Worm (Caenorhabditis elegans) whole organism, L2 larva: Measurements from ENCODE around the gene ptr-15.

Experiments
- C34F6.9 ChIP-seq: fragments of 150-350 bp; optimal IDR thresholded peaks from 2 replicates; lab custom pipeline; 2014; ENCODE audit warnings: missing biosample characterization, missing genetic modification characterization
- F13H6.1 ChIP-seq: sonication (generic microtip); optimal IDR thresholded peaks from 2 replicates; lab custom pipeline; 2016; ENCODE audit warnings: missing genetic modification characterization, missing compliant biosample characterization
- R02D3.7 ChIP-seq: fragments of 150-350 bp; optimal IDR thresholded peaks from 2 replicates; lab custom pipeline; 2014; ENCODE audit warnings: missing biosample characterization, missing genetic modification characterization
- alr-1 ChIP-seq: fragments of 150-350 bp; optimal IDR thresholded peaks from 2 replicates; lab custom pipeline; 2014; ENCODE audit warnings: missing biosample characterization, missing genetic modification characterization
- aly-2 ChIP-seq: fragments of 150-350 bp; optimal IDR thresholded peaks from 2 replicates; lab custom pipeline; 2014; ENCODE audit warnings: missing biosample characterization, missing genetic modification characterization
- ama-1 ChIP-seq: fragments of 150-350 bp; optimal IDR thresholded peaks from 2 replicates; lab custom pipeline; 2018; ENCODE audit warnings: inconsistent platforms
- ceh-16 ChIP-seq: fragments of 150-350 bp; optimal IDR thresholded peaks from 2 replicates; lab custom pipeline; 2014; ENCODE audit warnings: missing biosample characterization, missing genetic modification characterization
- ceh-82 ChIP-seq: fragments of 150-350 bp; optimal IDR thresholded peaks from 2 replicates; lab custom pipeline; 2014; ENCODE audit warnings: missing biosample characterization, missing genetic modification characterization
- crh-2 ChIP-seq: sonication (generic microtip); optimal IDR thresholded peaks from 2 replicates; lab custom pipeline; 2017; ENCODE audit warnings: missing biosample characterization, missing genetic modification characterization
- dmd-4 ChIP-seq: sonication (generic microtip); optimal IDR thresholded peaks from 2 replicates; lab custom pipeline; 2017; ENCODE audit warnings: missing biosample characterization, missing genetic modification characterization
- egl-27 ChIP-seq: sonication (generic microtip); optimal IDR thresholded peaks from 3 replicates; lab custom pipeline; 2017; ENCODE audit warnings: missing biosample characterization, missing genetic modification reagents, missing genetic modification characterization
- elt-1 ChIP-seq: fragments of 150-350 bp; optimal IDR thresholded peaks from 2 replicates; lab custom pipeline; 2014; ENCODE audit warnings: missing biosample characterization, missing genetic modification characterization
- fos-1 ChIP-seq: fragments of 150-350 bp; optimal IDR thresholded peaks from 2 replicates; lab custom pipeline; 2014; ENCODE audit warnings: missing biosample characterization, missing genetic modification characterization
- gmeb-1 ChIP-seq: fragments of 150-350 bp; optimal IDR thresholded peaks from 2 replicates; lab custom pipeline; 2014; ENCODE audit warnings: missing biosample characterization, missing genetic modification characterization
- lin-11 ChIP-seq: fragments of 150-350 bp; sonication (generic microtip); optimal IDR thresholded peaks from 2 replicates; lab custom pipeline; 2014; ENCODE audit warnings: missing biosample characterization, missing genetic modification characterization, inconsistent platforms, mixed read lengths
- lin-13 ChIP-seq: fragments of 150-350 bp; optimal IDR thresholded peaks from 2 replicates; lab custom pipeline; 2014; ENCODE audit warnings: missing biosample characterization, missing genetic modification reagents, missing genetic modification characterization
- lin-39 ChIP-seq: fragments of 150-350 bp; optimal IDR thresholded peaks from 2 replicates; lab custom pipeline; 2014; ENCODE audit warnings: missing biosample characterization, missing genetic modification reagents, missing genetic modification characterization
- mab-5 ChIP-seq: fragments of 150-350 bp; optimal IDR thresholded peaks from 2 replicates; lab custom pipeline; 2014; ENCODE audit warnings: missing biosample characterization, missing genetic modification characterization
- mbf-1 ChIP-seq: sonication (generic microtip); optimal IDR thresholded peaks from 2 replicates; lab custom pipeline; 2017; ENCODE audit warnings: missing biosample characterization, missing genetic modification characterization
- mdl-1 ChIP-seq, 2 experiments: fragments of 150-350 bp in 1 of 2; sonication (generic microtip) in 1 of 2; optimal IDR thresholded peaks; 2 replicates each; lab custom pipeline; 2017; ENCODE audit warnings: missing biosample characterization in 2 of 2, missing genetic modification characterization in 2 of 2
- nhr-10 ChIP-seq: sonication (generic microtip); optimal IDR thresholded peaks from 2 replicates; lab custom pipeline; 2017; ENCODE audit warnings: missing biosample characterization, missing genetic modification characterization
- nhr-11 ChIP-seq: fragments of 150-350 bp; optimal IDR thresholded peaks from 2 replicates; lab custom pipeline; 2014; ENCODE audit warnings: missing biosample characterization, missing genetic modification characterization
- nhr-12 ChIP-seq: fragments of 150-350 bp; optimal IDR thresholded peaks from 2 replicates; lab custom pipeline; 2014; ENCODE audit warnings: missing biosample characterization, missing genetic modification characterization
- nhr-129 ChIP-seq: fragments of 150-350 bp; optimal IDR thresholded peaks from 2 replicates; lab custom pipeline; 2014; ENCODE audit warnings: missing biosample characterization, missing genetic modification characterization
- nhr-21 ChIP-seq: fragments of 150-350 bp; optimal IDR thresholded peaks from 2 replicates; lab custom pipeline; 2014; ENCODE audit warnings: missing biosample characterization, missing genetic modification characterization
- nhr-23 ChIP-seq: fragments of 150-350 bp; optimal IDR thresholded peaks from 2 replicates; lab custom pipeline; 2014; ENCODE audit warnings: missing biosample characterization, missing genetic modification reagents, missing genetic modification characterization
- nhr-237 ChIP-seq: fragments of 150-350 bp; optimal IDR thresholded peaks from 2 replicates; lab custom pipeline; 2014; ENCODE audit warnings: missing biosample characterization, missing genetic modification characterization
- nhr-25 ChIP-seq: fragments of 150-350 bp; sonication (generic microtip); optimal IDR thresholded peaks from 3 replicates; lab custom pipeline; 2014; ENCODE audit warnings: missing biosample characterization, missing genetic modification characterization
- nhr-6 ChIP-seq: fragments of 150-350 bp; optimal IDR thresholded peaks from 2 replicates; lab custom pipeline; 2014; ENCODE audit warnings: missing biosample characterization, missing genetic modification characterization
- nhr-77 ChIP-seq: fragments of 150-350 bp; optimal IDR thresholded peaks from 2 replicates; lab custom pipeline; 2014; ENCODE audit warnings: missing biosample characterization, missing genetic modification characterization
- peb-1 ChIP-seq: fragments of 150-350 bp; optimal IDR thresholded peaks from 2 replicates; lab custom pipeline; 2014; ENCODE audit warnings: missing biosample characterization, missing genetic modification characterization
- sem-4 ChIP-seq: fragments of 150-350 bp; optimal IDR thresholded peaks from 2 replicates; lab custom pipeline; 2014; ENCODE audit warnings: missing biosample characterization, missing genetic modification reagents, missing genetic modification characterization
- skn-1 ChIP-seq: sonication (generic microtip); optimal IDR thresholded peaks from 2 replicates; lab custom pipeline; 2017; ENCODE audit warnings: missing biosample characterization, missing genetic modification characterization
- sma-3 ChIP-seq: sonication (generic microtip); optimal IDR thresholded peaks from 2 replicates; lab custom pipeline; 2016; ENCODE audit warnings: missing genetic modification reagents, missing genetic modification characterization, missing compliant biosample characterization
- sma-9 ChIP-seq, 2 experiments: fragments of 150-350 bp in 1 of 2; sonication (generic microtip) in 1 of 2; optimal IDR thresholded peaks; 2 replicates each; lab custom pipeline; 2014 to 2016; ENCODE audit warnings: missing genetic modification characterization in 2 of 2, mild to moderate bottlenecking in 1 of 2, missing biosample characterization in 1 of 2, missing compliant biosample characterization in 1 of 2, missing genetic modification reagents in 1 of 2, moderate library complexity in 1 of 2
- unc-39 ChIP-seq: fragments of 150-350 bp; optimal IDR thresholded peaks from 2 replicates; lab custom pipeline; 2014; ENCODE audit warnings: missing biosample characterization, missing genetic modification characterization
- unc-55 ChIP-seq: fragments of 150-350 bp; sonication (generic microtip); optimal IDR thresholded peaks from 3 replicates; lab custom pipeline; 2014; ENCODE audit warnings: missing biosample characterization, missing genetic modification reagents, missing genetic modification characterization
- unc-62 ChIP-seq: fragments of 150-350 bp; optimal IDR thresholded peaks from 2 replicates; lab custom pipeline; 2014; ENCODE audit warnings: missing biosample characterization, missing genetic modification reagents, missing genetic modification characterization
- zag-1 ChIP-seq: fragments of 150-350 bp; optimal IDR thresholded peaks from 2 replicates; lab custom pipeline; 2014; ENCODE audit warnings: missing biosample characterization, missing genetic modification characterization

The ptr-15 gene

DNA sequence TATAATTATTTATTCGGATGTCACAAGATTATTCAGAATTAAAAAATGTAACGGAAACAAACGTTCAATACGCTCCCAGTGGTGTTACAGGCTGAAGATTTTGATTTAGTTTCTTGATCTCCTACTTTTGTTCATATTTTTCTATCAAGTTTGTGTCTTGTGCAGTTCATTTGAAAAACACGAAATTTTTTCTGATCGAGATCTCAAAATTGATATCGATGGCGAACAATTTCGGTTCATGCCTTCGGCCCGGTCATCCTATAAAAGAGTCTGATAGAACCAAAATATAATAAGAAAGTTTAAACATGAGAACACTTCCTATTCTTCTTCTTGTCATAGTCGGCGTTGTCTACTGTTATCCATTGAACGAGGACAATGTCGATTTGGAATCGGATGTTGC is 37.5 kb upstream of the ptr-15 start, which contains the start of gene drd-10:
Gene drd-10 (plus strand): TSS at position 301 of the 400 bp plus-strand sequence.
- TF ChIP-seq ceh-82 (no peak), nhr-21 (tag; lab: Kevin White, UChicago) (no peak), R02D3.7 (tag; lab: Kevin White, UChicago) (no peak), peb-1 (tag; lab: Kevin White, UChicago) (no peak), unc-62 (GFP tag; lab: Kevin White, UChicago) (no peak), nhr-12 (tag; lab: Kevin White, UChicago) (no peak), aly-2 (tag; lab: Kevin White, UChicago) (no peak), mdl-1 (tag; optimal IDR thresholded peaks at IDR 0.05; lab: Kevin White, UChicago) (no peak)

DNA sequence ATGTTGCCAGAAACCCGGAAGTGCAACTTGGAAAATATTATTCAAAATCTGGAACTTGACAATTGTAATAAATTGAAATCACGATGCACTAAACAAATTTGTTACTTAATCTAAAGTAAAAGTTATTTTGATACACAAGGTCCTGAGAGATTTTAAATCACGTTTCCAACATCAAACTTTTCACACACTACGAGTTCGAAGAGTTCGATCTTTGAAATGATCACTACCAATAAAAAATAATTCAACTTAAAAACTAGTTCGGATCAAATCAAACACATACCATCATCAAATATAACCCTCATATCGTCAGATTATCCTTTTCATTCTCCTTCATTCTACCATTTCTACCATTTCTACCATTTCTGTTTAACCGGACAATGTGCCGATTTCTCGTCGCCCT is 36.2 kb upstream of the ptr-15 start, which contains the start of gene spig-10:
Gene spig-10 (plus strand): TSS at position 301 of the 400 bp plus-strand sequence.
- TF ChIP-seq mbf-1 = no peak
- no peak for TF ChIP-seq fos-1
- no peak for TF ChIP-seq egl-27 (tag; lab: Kevin White, UChicago)
- TF ChIP-seq alr-1 (tag; lab: Kevin White, UChicago) = no peak
- TF ChIP-seq lin-11 (tag; lab: Kevin White, UChicago) = no peak
- no peak for TF ChIP-seq skn-1 (tag; lab: Kevin White, UChicago)
- no peak for TF ChIP-seq elt-1
- TF ChIP-seq R02D3.7 (tag; lab: Kevin White, UChicago) = no peak
- no peak for TF ChIP-seq sma-9 (GFP tag; optimal IDR thresholded peaks at IDR 0.05; lab: Kevin White, UChicago)
- TF ChIP-seq sma-9 (tag; optimal IDR thresholded peaks at IDR 0.05; lab: Kevin White, UChicago) = no peak
- no peak for TF ChIP-seq unc-55 (GFP tag; lab: Kevin White, UChicago)
- TF ChIP-seq ama-1 = no peak

DNA sequence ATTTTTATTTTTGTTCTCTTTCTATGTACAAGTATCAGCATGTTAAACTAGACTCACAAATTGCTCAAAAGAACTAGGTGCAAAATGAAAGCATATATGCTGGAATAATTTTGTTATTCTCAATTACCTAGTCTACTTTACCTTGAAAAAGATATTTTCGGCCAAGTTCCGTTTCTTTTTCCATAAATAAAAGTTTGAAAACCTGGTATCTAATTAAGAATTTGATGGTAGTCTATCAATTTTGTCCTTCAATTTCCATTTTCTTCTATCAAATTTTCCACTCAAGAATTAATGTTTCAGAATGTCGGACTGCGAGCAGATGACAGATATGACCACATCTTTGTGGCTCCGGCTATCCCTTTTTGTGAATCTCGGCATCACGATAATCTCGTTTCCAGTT is 34.0 kb upstream of the ptr-15 start, which contains the start of gene srab-4:
Gene srab-4 (plus strand): TSS at position 301 of the 400 bp plus-strand sequence.
- TF ChIP-seq zag-1 (tag; lab: Kevin White, UChicago) (no peak), dmd-4 (tag; lab: Kevin White, UChicago) (no peak), nhr-129 (tag; lab: Kevin White, UChicago) (no peak), nhr-77 (tag; lab: Kevin White, UChicago) (no peak), elt-1 (no peak), aly-2 (tag; lab: Kevin White, UChicago) (no peak), C34F6.9 (tag; lab: Kevin White, UChicago) (no peak), mab-5 (tag; lab: Kevin White, UChicago) (no peak), nhr-237 (tag; lab: Kevin White, UChicago) (no peak), gmeb-1 (tag; lab: Kevin White, UChicago) (no peak), ceh-82 (no peak), lin-11 (tag; lab: Kevin White, UChicago) (no peak), unc-39 (tag; lab: Kevin White, UChicago) (no peak), nhr-11 (tag; lab: Kevin White, UChicago) (no peak)
- TF ChIP-seq, all 48 proteins: peak for 0

DNA sequence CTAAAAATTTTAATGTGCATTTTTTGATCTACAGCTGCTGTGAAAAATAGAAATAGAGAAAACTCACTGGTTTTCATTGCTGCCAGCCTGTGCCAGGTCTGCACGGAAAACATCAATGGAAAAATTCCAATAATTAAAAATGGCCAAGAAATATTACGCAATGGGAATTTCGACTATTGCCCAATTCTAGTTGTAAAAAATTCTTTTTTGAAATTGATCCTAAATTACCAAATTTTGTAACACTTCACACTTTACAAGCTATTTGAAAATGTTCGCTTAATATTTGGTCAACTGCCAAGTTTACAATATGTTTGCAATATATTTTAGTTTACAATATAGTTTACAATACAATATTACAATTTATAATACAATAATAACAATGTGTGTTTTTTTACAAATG is 30.9 kb upstream of the ptr-15 start:
- TF ChIP-seq nhr-21 (tag; lab: Kevin White, UChicago) = no peak
- TF ChIP-seq nhr-23 (tag; lab: Kevin White, UChicago) = no peak
- TF ChIP-seq nhr-6 (tag; lab: Kevin White, UChicago) = no peak
- TF ChIP-seq ceh-16 (tag; lab: Kevin White, UChicago) = no peak
- no peak for TF ChIP-seq C34F6.9 (tag; lab: Kevin White, UChicago)
- TF ChIP-seq lin-13 = no peak
- no peak for TF ChIP-seq nhr-77 (tag; lab: Kevin White, UChicago)
- TF ChIP-seq nhr-237 (tag; lab: Kevin White, UChicago) = no peak
- no peak for TF ChIP-seq skn-1 (tag; lab: Kevin White, UChicago)
- no peak for TF ChIP-seq R02D3.7 (tag; lab: Kevin White, UChicago)
- TF ChIP-seq unc-39 (tag; lab: Kevin White, UChicago) = no peak
- no peak for TF ChIP-seq unc-55 (GFP tag; lab: Kevin White, UChicago)
- TF ChIP-seq fos-1 = no peak
- TF ChIP-seq gmeb-1 (tag; lab: Kevin White, UChicago) = no peak
- no peak for TF ChIP-seq zag-1 (tag; lab: Kevin White, UChicago)
- no peak for TF ChIP-seq sma-3 (GFP tag; lab: Kevin White, UChicago)

DNA sequence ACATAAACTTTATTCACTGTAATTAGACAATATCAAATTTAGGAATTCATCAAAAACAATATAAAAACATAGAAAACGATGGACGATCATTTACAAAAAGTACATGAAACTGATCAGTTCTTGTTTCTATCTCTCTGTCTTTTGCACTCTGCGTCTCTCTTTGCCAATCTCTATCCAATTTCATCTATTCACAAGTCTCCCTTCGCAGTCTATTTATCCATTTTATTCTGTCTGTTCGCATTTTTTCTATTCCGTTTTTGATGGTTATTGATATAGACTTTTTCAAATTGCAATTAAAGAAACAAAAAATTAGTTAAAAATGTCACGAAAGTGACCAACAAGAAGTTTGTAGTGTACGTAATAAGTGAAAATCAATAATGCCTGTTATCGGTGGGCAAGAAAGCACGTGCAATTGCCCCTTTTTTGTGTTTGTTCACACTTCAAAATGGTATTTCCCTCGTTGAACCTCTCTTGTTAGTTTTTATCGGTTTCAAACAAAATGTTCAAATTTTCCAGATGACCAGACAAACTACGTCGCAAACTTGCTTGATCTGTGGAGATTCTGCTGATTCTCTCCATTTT is 28.6 kb upstream of the ptr-15 start, which contains the start of gene nhr-42:
Gene nhr-42 (plus strand): TSS at position 517 of the 582 bp plus-strand sequence.
- TF ChIP-seq dmd-4 (tag; lab: Kevin White, UChicago) (no peak), crh-2 (tag; lab: Kevin White, UChicago) (peak; percentile 33), egl-27 (tag; lab: Kevin White, UChicago) (no peak), lin-39 (tag; lab: Kevin White, UChicago) (no peak), alr-1 (tag; lab: Kevin White, UChicago) (no peak), C34F6.9 (tag; lab: Kevin White, UChicago) (peak; percentile 51), sma-9 (GFP tag; optimal IDR thresholded peaks at IDR 0.05; lab: Kevin White, UChicago) (peak; percentile 55), sma-9 (tag; optimal IDR thresholded peaks at IDR 0.05; lab: Kevin White, UChicago) (no peak), sma-3 (GFP tag; lab: Kevin White, UChicago) (peak; percentile 37), unc-55 (GFP tag; lab: Kevin White, UChicago) (no peak), R02D3.7 (tag; lab: Kevin White, UChicago) (no peak), mdl-1 (tag; optimal IDR thresholded peaks at IDR 0.05; lab: Kevin White, UChicago) (peak; percentile 2 to 20), F13H6.1 (tag; lab: Kevin White, UChicago) (peak; percentile 5), mbf-1 (no peak), nhr-25 (peak; percentile 60), elt-1 (no peak), sem-4 (no peak), nhr-21 (tag; lab: Kevin White, UChicago) (no peak), nhr-10 (tag; lab: Kevin White, UChicago) (no peak), nhr-129 (tag; lab: Kevin White, UChicago) (peak; percentile 16)
- TF ChIP-seq, all 48 proteins: peak for 8
